Worm (Caenorhabditis elegans): Measurements from ENCODE around the gene F22E5.12.
A peak's percentile ranks its signal among the peaks of the same experiment; 100 is the strongest.

F22E5.12 gene

ce11 chrII:2677534-2678168, 31.0 kb upstream of the F22E5.12 start, which contains the start of gene F22E5.17:
Gene F22E5.17 (plus strand): TSS chrII:2678041.
- TF ChIP-seq madf-10 (tag; optimal IDR thresholded peaks at IDR 0.05) (no peak), tlf-1 (GFP tag; optimal IDR thresholded peaks at IDR 0.05) (no peak), tbx-9 (tag; optimal IDR thresholded peaks at IDR 0.05; ENCODE audit: borderline replicate concordance) (no peak), let-607 (tag; optimal IDR thresholded peaks at IDR 0.05) (no peak), ztf-25 (GFP tag; IDR thresholded peaks at IDR 0.05) (no peak), madf-6 (GFP tag; IDR thresholded peaks at IDR 0.05) (peak; percentile 74), ztf-6 (GFP tag; IDR thresholded peaks at IDR 0.05) (no peak), somi-1 (GFP tag; optimal IDR thresholded peaks at IDR 0.05) (no peak), ekl-4 (GFP tag; IDR thresholded peaks at IDR 0.05) (0 out of 2 replicates have a peak, but pooled peaks have one; percentile 10), efl-1 (GFP tag; optimal IDR thresholded peaks at IDR 0.05) (peak; percentile 63), nhr-90 (tag; optimal IDR thresholded peaks at IDR 0.05) (no peak), K12H6.12 (tag; optimal IDR thresholded peaks at IDR 0.05) (no peak), bed-2 (GFP tag; IDR thresholded peaks at IDR 0.05) (no peak), atf-7 (tag; optimal IDR thresholded peaks at IDR 0.05) (peak; percentile 36), madf-8 (GFP tag; conservative IDR thresholded peaks at IDR 0.05) (peak; percentile 62), aptf-3 (GFP tag; IDR thresholded peaks at IDR 0.05) (no peak), ceh-27 (GFP tag; optimal IDR thresholded peaks at IDR 0.05) (no peak), mcd-1 (GFP tag; IDR thresholded peaks at IDR 0.05) (no peak), ztf-26 (tag; optimal IDR thresholded peaks at IDR 0.05) (no peak), F49E8.2 (tag; optimal IDR thresholded peaks at IDR 0.05; ENCODE audit: insufficient read depth) (no peak), chd-7 (tag; optimal IDR thresholded peaks at IDR 0.05) (no peak), Y95B8A.8 (GFP tag; IDR thresholded peaks at IDR 0.05) (no peak), hlh-26 (GFP tag; conservative IDR thresholded peaks at IDR 0.05) (no peak), B0035.1 (tag; optimal IDR thresholded peaks at IDR 0.05) (no peak), nhr-80 (tag; optimal IDR thresholded peaks at IDR 0.05) (peak; percentile 84), F22D6.2 (tag; optimal IDR thresholded peaks at IDR 0.05) (no peak), ccch-3 (GFP tag; optimal IDR thresholded peaks at IDR 0.05) (no peak), F39B2.1 (GFP tag; IDR thresholded peaks at IDR 0.05) (no peak), Y53G8AR.9 (GFP tag; conservative IDR thresholded peaks at IDR 0.05) (no peak), unc-62 (GFP tag; optimal IDR thresholded peaks at IDR 0.05) (no peak), ztf-3 (GFP tag; optimal IDR thresholded peaks at IDR 0.05) (no peak), snpc-4 (GFP tag; optimal IDR thresholded peaks at IDR 0.05) (no peak), snpc-4 (tag; optimal IDR thresholded peaks at IDR 0.05) (peak in 1 of 4 experiments; percentile 36), ceh-100 (GFP tag; IDR thresholded peaks at IDR 0.05) (no peak), die-1 (tag; optimal IDR thresholded peaks at IDR 0.05) (no peak), lin-40 (tag; optimal IDR thresholded peaks at IDR 0.05) (no peak), mxl-1 (tag; optimal IDR thresholded peaks at IDR 0.05) (no peak), ceh-79 (tag; optimal IDR thresholded peaks at IDR 0.05) (no peak), lir-1 (GFP tag; conservative IDR thresholded peaks at IDR 0.05) (no peak), zim-3 (tag; optimal IDR thresholded peaks at IDR 0.05) (no peak), dpl-1 (GFP tag; optimal IDR thresholded peaks at IDR 0.05) (no peak), Y53F4B.3 (GFP tag; IDR thresholded peaks at IDR 0.05) (no peak), Y67H2A.10 (GFP tag; conservative IDR thresholded peaks at IDR 0.05) (no peak), B0019.2 (GFP tag; conservative IDR thresholded peaks at IDR 0.05) (no peak), ets-4 (GFP tag; optimal IDR thresholded peaks at IDR 0.05) (no peak), hsf-1 (GFP tag; IDR thresholded peaks at IDR 0.05) (no peak), bed-1 (GFP tag; IDR thresholded peaks at IDR 0.05) (no peak), dox-1 (GFP tag; IDR thresholded peaks at IDR 0.05) (0 out of 2 replicates have a peak, but pooled peaks have one; percentile 17), repo-1 (tag; optimal IDR thresholded peaks at IDR 0.05) (no peak)

Measured in whole organism, young adult.